Worm (Caenorhabditis elegans) whole organism, young adult: ENCODE measurements around the gene slc-36.5.

Source experiments
- B0019.2 ChIP-seq: fragments of 200-800 bp; sonication (Bioruptor generic); conservative IDR thresholded peaks from 2 replicates; pipeline ENCODE4 v1.3.6; 2022; ENCODE audit warnings: missing genetic modification reagents, missing genetic modification characterization, missing compliant biosample characterization
- C06A6.2 ChIP-seq: fragments of 200-800 bp; sonication (Bioruptor generic); conservative IDR thresholded peaks from 2 replicates; pipeline ENCODE4 v1.3.6; 2022; ENCODE audit warnings: missing genetic modification characterization, missing compliant biosample characterization
- C17E4.6 ChIP-seq: fragments of 200-800 bp; sonication (Bioruptor generic); IDR thresholded peaks from 2 replicates; pipeline ENCODE4 v1.3.6; 2022; ENCODE audit warnings: missing genetic modification reagents, missing genetic modification characterization, missing compliant biosample characterization
- F23B12.7 ChIP-seq: sonication (generic microtip); optimal IDR thresholded peaks from 2 replicates; lab custom pipeline; 2017; ENCODE audit warnings: missing genetic modification characterization, mild to moderate bottlenecking, missing compliant biosample characterization, antibody characterized with exemption, moderate library complexity; ENCODE audit not compliant: insufficient read depth
- F52B5.7 ChIP-seq: sonication (generic microtip); optimal IDR thresholded peaks from 2 replicates; lab custom pipeline; 2016; ENCODE audit warnings: mild to moderate bottlenecking, missing genetic modification characterization, missing compliant biosample characterization
- F55B11.4 ChIP-seq: sonication (generic microtip); optimal IDR thresholded peaks from 2 replicates; lab custom pipeline; 2016; ENCODE audit warnings: missing compliant biosample characterization, missing genetic modification characterization, borderline replicate concordance; ENCODE audit not compliant: insufficient read depth
- K12H6.12 ChIP-seq: fragments of 200-800 bp; sonication (Bioruptor generic); optimal IDR thresholded peaks from 2 replicates; lab custom pipeline; 2018; ENCODE audit warnings: mild to moderate bottlenecking, missing genetic modification characterization, missing compliant biosample characterization
- Y53G8AR.9 ChIP-seq: fragments of 200-800 bp; sonication (Bioruptor generic); conservative IDR thresholded peaks from 2 replicates; pipeline ENCODE4 v1.3.6; 2022; ENCODE audit warnings: missing genetic modification reagents, missing genetic modification characterization, missing compliant biosample characterization
- Y79H2A.3 ChIP-seq: fragments of 200-800 bp; sonication (Bioruptor generic); conservative IDR thresholded peaks from 2 replicates; pipeline ENCODE4 v1.3.6; 2022; ENCODE audit warnings: missing genetic modification reagents, missing genetic modification characterization, missing compliant biosample characterization
- attf-5 ChIP-seq: fragments of 200-800 bp; sonication (Bioruptor generic); optimal IDR thresholded peaks from 2 replicates; lab custom pipeline; 2018; ENCODE audit warnings: mild to moderate bottlenecking, missing genetic modification characterization, missing compliant biosample characterization
- bed-1 ChIP-seq: fragments of 200-800 bp; sonication (Bioruptor generic); IDR thresholded peaks from 2 replicates; pipeline ENCODE4 v1.3.6; 2022; ENCODE audit warnings: missing genetic modification reagents, missing genetic modification characterization, missing compliant biosample characterization
- ccch-3 ChIP-seq: fragments of 200-800 bp; sonication (Bioruptor generic); optimal IDR thresholded peaks from 2 replicates; lab custom pipeline; 2018; ENCODE audit warnings: mild to moderate bottlenecking, missing genetic modification characterization, missing compliant biosample characterization
- dox-1 ChIP-seq: fragments of 200-800 bp; sonication (Bioruptor generic); IDR thresholded peaks from 2 replicates; pipeline ENCODE4 v1.3.6; 2022; ENCODE audit warnings: missing genetic modification reagents, missing genetic modification characterization, missing compliant biosample characterization
- dpl-1 ChIP-seq: fragments of 150-350 bp; optimal IDR thresholded peaks from 2 replicates; lab custom pipeline; 2014; ENCODE audit warnings: missing biosample characterization, missing genetic modification reagents, missing genetic modification characterization
- egl-44 ChIP-seq: fragments of 200-800 bp; sonication (Bioruptor generic); IDR thresholded peaks from 2 replicates; pipeline ENCODE4 v1.3.6; 2022; ENCODE audit warnings: missing genetic modification reagents, missing genetic modification characterization, missing compliant biosample characterization
- egrh-3 ChIP-seq: fragments of 200-800 bp; sonication (Bioruptor generic); IDR thresholded peaks from 2 replicates; pipeline ENCODE4 v1.3.6; 2022; ENCODE audit warnings: missing genetic modification reagents, missing genetic modification characterization, missing compliant biosample characterization
- ekl-4 ChIP-seq: fragments of 200-800 bp; sonication (Bioruptor generic); IDR thresholded peaks from 2 replicates; pipeline ENCODE4 v1.3.6; 2022; ENCODE audit warnings: missing genetic modification reagents, missing genetic modification characterization, missing compliant biosample characterization
- ets-4 ChIP-seq: fragments of 200-800 bp; sonication (Bioruptor generic); optimal IDR thresholded peaks from 2 replicates; lab custom pipeline; 2018; ENCODE audit warnings: mild to moderate bottlenecking, missing genetic modification characterization, missing compliant biosample characterization
- fkh-3 ChIP-seq: sonication (generic microtip); optimal IDR thresholded peaks from 2 replicates; lab custom pipeline; 2016; ENCODE audit warnings: mild to moderate bottlenecking, missing genetic modification characterization, missing compliant biosample characterization
- gei-17 ChIP-seq: fragments of 200-800 bp; sonication (Bioruptor generic); optimal IDR thresholded peaks from 2 replicates; lab custom pipeline; 2018; ENCODE audit warnings: mild to moderate bottlenecking, missing genetic modification characterization, missing compliant biosample characterization
- hlh-26 ChIP-seq: fragments of 200-800 bp; sonication (Bioruptor generic); conservative IDR thresholded peaks from 2 replicates; pipeline ENCODE4 v1.3.6; 2022; ENCODE audit warnings: missing genetic modification reagents, missing genetic modification characterization, missing compliant biosample characterization
- hrde-1 ChIP-seq: sonication (generic microtip); optimal IDR thresholded peaks from 2 replicates; lab custom pipeline; 2016; ENCODE audit warnings: missing genetic modification characterization, mild to moderate bottlenecking, missing compliant biosample characterization, moderate library complexity, missing genotype, missing genetic modification reagents, borderline replicate concordance
- let-607 ChIP-seq, 2 experiments: fragments of 200-800 bp in 1 of 2; sonication (Bioruptor generic) in 1 of 2; sonication (generic microtip) in 1 of 2; optimal IDR thresholded peaks; 2 replicates each; lab custom pipeline; 2016 to 2018; ENCODE audit warnings: mild to moderate bottlenecking in 2 of 2, missing compliant biosample characterization in 2 of 2, missing genetic modification characterization in 2 of 2, moderate library complexity in 2 of 2, missing genotype in 1 of 2
- lin-54 ChIP-seq: fragments of 200-800 bp; sonication (Bioruptor generic); optimal IDR thresholded peaks from 2 replicates; lab custom pipeline; 2018; ENCODE audit warnings: mild to moderate bottlenecking, missing genetic modification characterization, missing compliant biosample characterization
- lir-1 ChIP-seq: fragments of 200-800 bp; sonication (Bioruptor generic); conservative IDR thresholded peaks from 2 replicates; pipeline ENCODE4 v1.3.6; 2022; ENCODE audit warnings: missing genetic modification reagents, missing genetic modification characterization, missing compliant biosample characterization
- lsl-1 ChIP-seq: fragments of 200-800 bp; sonication (Bioruptor generic); optimal IDR thresholded peaks from 2 replicates; lab custom pipeline; 2018; ENCODE audit warnings: mild to moderate bottlenecking, missing genetic modification characterization, moderate library complexity, missing compliant biosample characterization
- madf-6 ChIP-seq: fragments of 200-800 bp; sonication (Bioruptor generic); IDR thresholded peaks from 2 replicates; pipeline ENCODE4 v1.3.6; 2022; ENCODE audit warnings: missing genetic modification reagents, missing genetic modification characterization, missing compliant biosample characterization
- madf-8 ChIP-seq: fragments of 200-800 bp; sonication (Bioruptor generic); conservative IDR thresholded peaks from 2 replicates; pipeline ENCODE4 v1.3.6; 2022; ENCODE audit warnings: missing genetic modification reagents, missing genetic modification characterization, missing compliant biosample characterization
- nfyb-1 ChIP-seq: fragments of 200-800 bp; sonication (Bioruptor generic); IDR thresholded peaks from 2 replicates; pipeline ENCODE4 v1.3.6; 2022; ENCODE audit warnings: missing genetic modification reagents, missing genetic modification characterization, missing compliant biosample characterization
- nhr-120 ChIP-seq: fragments of 200-800 bp; sonication (Bioruptor generic); IDR thresholded peaks from 2 replicates; pipeline ENCODE4 v1.3.6; 2022; ENCODE audit warnings: missing genetic modification characterization, missing compliant biosample characterization
- nhr-27 ChIP-seq: fragments of 200-800 bp; sonication (Bioruptor generic); optimal IDR thresholded peaks from 2 replicates; lab custom pipeline; 2018; ENCODE audit warnings: mild to moderate bottlenecking, missing genetic modification characterization, moderate library complexity, missing compliant biosample characterization
- nhr-80 ChIP-seq: sonication (generic microtip); optimal IDR thresholded peaks from 2 replicates; lab custom pipeline; 2016; ENCODE audit warnings: missing genetic modification characterization, missing compliant biosample characterization
- nhr-90 ChIP-seq: sonication (generic microtip); optimal IDR thresholded peaks from 2 replicates; lab custom pipeline; 2016; ENCODE audit warnings: missing genotype, mild to moderate bottlenecking, missing genetic modification characterization, missing compliant biosample characterization
- pbrm-1 ChIP-seq: fragments of 200-800 bp; sonication (Bioruptor generic); IDR thresholded peaks from 2 replicates; pipeline ENCODE4 v1.3.6; 2022; ENCODE audit warnings: missing genetic modification reagents, missing genetic modification characterization, missing compliant biosample characterization
- pha-4 ChIP-seq: fragments of 150-350 bp; sonication (generic microtip); optimal IDR thresholded peaks from 2 replicates; lab custom pipeline; 2014; ENCODE audit warnings: missing biosample characterization, missing genetic modification reagents, missing genetic modification characterization
- rec-8 ChIP-seq, 2 experiments: sonication (generic microtip); optimal IDR thresholded peaks; 2 replicates each; lab custom pipeline; 2016; ENCODE audit warnings: mild to moderate bottlenecking in 2 of 2, missing genetic modification characterization in 2 of 2, missing genetic modification reagents in 2 of 2, missing genotype in 2 of 2, missing biosample characterization in 1 of 2, missing compliant biosample characterization in 1 of 2, moderate library complexity in 1 of 2
- repo-1 ChIP-seq: sonication (generic microtip); optimal IDR thresholded peaks from 2 replicates; lab custom pipeline; 2017; ENCODE audit warnings: mild to moderate bottlenecking, missing genetic modification characterization, missing compliant biosample characterization
- sea-2 ChIP-seq: fragments of 200-800 bp; sonication (Bioruptor generic); IDR thresholded peaks from 2 replicates; pipeline ENCODE4 v1.3.6; 2022; ENCODE audit warnings: missing genetic modification characterization, missing compliant biosample characterization
- snpc-3.4 ChIP-seq: sonication (generic microtip); optimal IDR thresholded peaks from 2 replicates; lab custom pipeline; 2017; ENCODE audit warnings: missing genetic modification characterization, mild to moderate bottlenecking, missing compliant biosample characterization, antibody characterized with exemption, moderate library complexity, missing genotype, missing genetic modification reagents
- snpc-4 ChIP-seq, 5 experiments: fragments of 150-350 bp in 1 of 5; sonication (generic microtip) in 4 of 5; optimal IDR thresholded peaks; 2 replicates each; lab custom pipeline; 2014 to 2018; ENCODE audit warnings: missing genetic modification characterization in 5 of 5, missing biosample characterization in 3 of 5, antibody characterized with exemption in 2 of 5, mild to moderate bottlenecking in 2 of 5, missing compliant biosample characterization in 2 of 5, missing genotype in 2 of 5, moderate library complexity in 2 of 5, missing genetic modification reagents in 1 of 5
- sptf-2 ChIP-seq: fragments of 200-800 bp; sonication (Bioruptor generic); optimal IDR thresholded peaks from 2 replicates; lab custom pipeline; 2018; ENCODE audit warnings: mild to moderate bottlenecking, missing genetic modification characterization, missing compliant biosample characterization
- unc-130 ChIP-seq: sonication (generic microtip); optimal IDR thresholded peaks from 2 replicates; lab custom pipeline; 2016; ENCODE audit warnings: missing genetic modification reagents, missing genetic modification characterization, missing compliant biosample characterization
- unc-62 ChIP-seq: fragments of 150-350 bp; optimal IDR thresholded peaks from 2 replicates; lab custom pipeline; 2014; ENCODE audit warnings: missing biosample characterization, missing genetic modification reagents, missing genetic modification characterization
- zfh-2 ChIP-seq: fragments of 200-800 bp; sonication (Bioruptor generic); conservative IDR thresholded peaks from 2 replicates; pipeline ENCODE4 v1.3.6; 2022; ENCODE audit warnings: missing genetic modification reagents, missing genetic modification characterization, missing compliant biosample characterization
- ztf-22 ChIP-seq: fragments of 200-800 bp; sonication (Bioruptor generic); optimal IDR thresholded peaks from 2 replicates; lab custom pipeline; 2018; ENCODE audit warnings: mild to moderate bottlenecking, missing genetic modification characterization, moderate library complexity, missing compliant biosample characterization
- ztf-25 ChIP-seq: fragments of 200-800 bp; sonication (Bioruptor generic); IDR thresholded peaks from 2 replicates; pipeline ENCODE4 v1.3.6; 2022; ENCODE audit warnings: missing genetic modification reagents, missing genetic modification characterization, missing compliant biosample characterization
- ztf-26 ChIP-seq: sonication (generic microtip); optimal IDR thresholded peaks from 2 replicates; lab custom pipeline; 2017; ENCODE audit warnings: missing genetic modification characterization, missing compliant biosample characterization

slc-36.5 gene

ce11 chrII:6847917-6848379, 28.9 kb downstream of the slc-36.5 start, which contains the start of gene tbc-6 (continued):
- TF ChIP-seq bed-1 (GFP tag; lab: Robert Waterston, UW) (no peak), ets-4 (GFP tag; lab: Kevin White, UChicago) (no peak), pha-4 (tag; lab: Kevin White, UChicago) (no peak), zfh-2 (GFP tag; lab: Robert Waterston, UW) (no peak), snpc-3.4 (tag; lab: Kevin White, UChicago) (no peak), sptf-2 (GFP tag; lab: Kevin White, UChicago) (no peak), let-607 (tag; optimal IDR thresholded peaks at IDR 0.05; lab: Kevin White, UChicago) (peak in 1 of 2 experiments; percentile 16), lin-54 (no peak), nhr-80 (tag; lab: Kevin White, UChicago) (peak; percentile 51), snpc-4 (GFP tag; optimal IDR thresholded peaks at IDR 0.05; lab: Kevin White, UChicago) (no peak), snpc-4 (tag; optimal IDR thresholded peaks at IDR 0.05; lab: Kevin White, UChicago) (no peak), fkh-3 (no peak), Y79H2A.3 (0 out of 2 replicates have a peak, but pooled peaks have one; percentile 34), nhr-120 (GFP tag; lab: Robert Waterston, UW) (no peak), hlh-26 (GFP tag; lab: Robert Waterston, UW) (no peak), ztf-25 (GFP tag; lab: Robert Waterston, UW) (no peak), dox-1 (GFP tag; lab: Robert Waterston, UW) (0 out of 2 replicates have a peak, but pooled peaks have one; percentile 19), unc-130 (GFP tag; lab: Kevin White, UChicago) (no peak), F23B12.7 (no peak), attf-5 (GFP tag; lab: Kevin White, UChicago) (peak; percentile 4), Y53G8AR.9 (GFP tag; lab: Robert Waterston, UW) (no peak), F52B5.7 (tag; lab: Kevin White, UChicago) (no peak), pbrm-1 (GFP tag; lab: Robert Waterston, UW) (no peak; the same call in 1 of the 2 replicates), C17E4.6 (GFP tag; lab: Robert Waterston, UW) (no peak), F55B11.4 (no peak), madf-6 (GFP tag; lab: Robert Waterston, UW) (no peak), ccch-3 (no peak), hrde-1 (tag; lab: Kevin White, UChicago) (no peak), ztf-22 (GFP tag; lab: Kevin White, UChicago) (no peak), ztf-26 (tag; lab: Kevin White, UChicago) (no peak), egrh-3 (GFP tag; lab: Robert Waterston, UW) (no peak), B0019.2 (GFP tag; lab: Robert Waterston, UW) (no peak), unc-62 (no peak), nhr-90 (tag; lab: Kevin White, UChicago) (no peak), rec-8 (tag; optimal IDR thresholded peaks at IDR 0.05; lab: Kevin White, UChicago) (no peak), madf-8 (no peak)

- peak; percentile 47; the same call in 1 of the 2 replicates for TF ChIP-seq egrh-3 (GFP tag; lab: Robert Waterston, UW)
- TF ChIP-seq madf-8, result no peak
- TF ChIP-seq madf-6 (GFP tag; lab: Robert Waterston, UW), result no peak
- TF ChIP-seq lsl-1 (GFP tag; lab: Kevin White, UChicago), result no peak
- no peak for TF ChIP-seq ekl-4 (GFP tag; lab: Robert Waterston, UW)
- no peak for TF ChIP-seq sea-2 (GFP tag; lab: Robert Waterston, UW)
- no peak for TF ChIP-seq C06A6.2 (GFP tag; lab: Robert Waterston, UW)
- TF ChIP-seq egl-44, result no peak
- TF ChIP-seq dpl-1, result no peak
- peak; percentile 10 for TF ChIP-seq repo-1
- no peak for TF ChIP-seq K12H6.12 (tag; lab: Kevin White, UChicago)
- TF ChIP-seq nfyb-1 (GFP tag; lab: Robert Waterston, UW), result 0 out of 2 replicates have a peak, but pooled peaks have one; percentile 26
- TF ChIP-seq nhr-27 (tag; lab: Kevin White, UChicago), result no peak
- TF ChIP-seq zfh-2 (GFP tag; lab: Robert Waterston, UW), result peak; percentile 91
- no peak for TF ChIP-seq lir-1 (GFP tag; lab: Robert Waterston, UW)
- TF ChIP-seq gei-17 (GFP tag; lab: Kevin White, UChicago), result no peak
- no peak for TF ChIP-seq pbrm-1 (GFP tag; lab: Robert Waterston, UW)
These were observed 30.1 kb downstream of the slc-36.5 start for ce11 chrII:6846723-6847122.
